Fruit fly (Drosophila melanogaster) whole organism, embryonic: Measurements from ENCODE around the gene Fdx1.

Experiments
- Ada2b ChIP-seq: fragments of 200-800 bp; sonication (Bioruptor generic); IDR thresholded peaks from 2 replicates; pipeline ENCODE4 v1.3.6; 2022; ENCODE audit warnings: missing biosample characterization, missing genetic modification characterization
- Aef1 ChIP-seq: fragments of 200-800 bp; sonication (Bioruptor generic); IDR thresholded peaks from 3 replicates; pipeline ENCODE4 v1.3.6; 2022; ENCODE audit warnings: missing biosample characterization, missing genetic modification characterization
- CG10274 ChIP-seq: fragments of 200-800 bp; sonication (Bioruptor generic); optimal IDR thresholded peaks from 3 replicates; lab custom pipeline; 2017; ENCODE audit warnings: missing biosample characterization, mild to moderate bottlenecking, missing genetic modification characterization
- CG10654 ChIP-seq: fragments of 200-800 bp; sonication (Bioruptor generic); optimal IDR thresholded peaks from 2 replicates; lab custom pipeline; 2016; ENCODE audit warnings: missing biosample characterization, missing genetic modification characterization
- CG11247 ChIP-seq: fragments of 200-800 bp; sonication (Bioruptor generic); IDR thresholded peaks from 2 replicates; pipeline ENCODE4 v1.3.6; 2022; ENCODE audit warnings: missing biosample characterization, missing genetic modification characterization
- CG13624 ChIP-seq: fragments of 200-800 bp; sonication (Bioruptor generic); optimal IDR thresholded peaks from 2 replicates; lab custom pipeline; 2016; ENCODE audit warnings: missing biosample characterization, missing genetic modification characterization
- CG14441 ChIP-seq: fragments of 200-800 bp; sonication (Bioruptor generic); IDR thresholded peaks from 2 replicates; pipeline ENCODE4 v1.3.6; 2022; ENCODE audit warnings: missing biosample characterization, missing genetic modification characterization
- CG1647 ChIP-seq: fragments of 200-800 bp; sonication (Bioruptor generic); optimal IDR thresholded peaks from 3 replicates; lab custom pipeline; 2016; ENCODE audit warnings: missing biosample characterization, missing genetic modification characterization
- CG16815 ChIP-seq: fragments of 200-800 bp; sonication (Bioruptor generic); optimal IDR thresholded peaks from 3 replicates; lab custom pipeline; 2017; ENCODE audit warnings: missing biosample characterization, mild to moderate bottlenecking, missing genetic modification characterization
- CG17359 ChIP-seq: fragments of 200-800 bp; sonication (Bioruptor generic); optimal IDR thresholded peaks from 3 replicates; lab custom pipeline; 2018; ENCODE audit warnings: missing biosample characterization, mild to moderate bottlenecking, missing genetic modification characterization, moderate library complexity
- CG17829 ChIP-seq: fragments of 200-800 bp; optimal IDR thresholded peaks from 2 replicates; lab custom pipeline; 2019; ENCODE audit warnings: missing biosample characterization, mild to moderate bottlenecking, missing genetic modification characterization, moderate library complexity
- CG2116 ChIP-seq: fragments of 200-800 bp; sonication (Bioruptor generic); optimal IDR thresholded peaks from 3 replicates; lab custom pipeline; 2018; ENCODE audit warnings: missing biosample characterization, mild to moderate bottlenecking, missing genetic modification characterization
- CG2678 ChIP-seq: fragments of 200-800 bp; sonication (Bioruptor generic); optimal IDR thresholded peaks from 3 replicates; lab custom pipeline; 2019; ENCODE audit warnings: missing biosample characterization, mild to moderate bottlenecking, missing genetic modification characterization, moderate library complexity
- CG3065 ChIP-seq: fragments of 200-800 bp; sonication (Bioruptor generic); optimal IDR thresholded peaks from 2 replicates; lab custom pipeline; 2016; ENCODE audit warnings: missing biosample characterization, missing genetic modification characterization
- CG33213 ChIP-seq: fragments of 200-800 bp; sonication (Bioruptor generic); optimal IDR thresholded peaks from 3 replicates; lab custom pipeline; 2016; ENCODE audit warnings: missing biosample characterization, missing genetic modification characterization
- CG33557 ChIP-seq: fragments of 200-800 bp; sonication (Bioruptor generic); optimal IDR thresholded peaks from 2 replicates; lab custom pipeline; 2019; ENCODE audit warnings: missing biosample characterization, mild to moderate bottlenecking, missing genetic modification characterization, moderate library complexity
- CG3838 ChIP-seq: fragments of 200-800 bp; sonication (Bioruptor generic); optimal IDR thresholded peaks from 3 replicates; lab custom pipeline; 2016; ENCODE audit warnings: missing biosample characterization, missing genetic modification characterization
- CG4730 ChIP-seq: fragments of 200-800 bp; sonication (Bioruptor generic); IDR thresholded peaks from 2 replicates; pipeline ENCODE4 v1.3.6; 2022; ENCODE audit warnings: missing biosample characterization, missing genetic modification characterization
- CG5953 ChIP-seq: fragments of 200-800 bp; sonication (Bioruptor generic); IDR thresholded peaks from 2 replicates; pipeline ENCODE4 v1.3.6; 2022; ENCODE audit warnings: missing biosample characterization, missing genetic modification characterization
- CG6683 ChIP-seq: fragments of 200-800 bp; sonication (Bioruptor generic); optimal IDR thresholded peaks from 2 replicates; lab custom pipeline; 2017; ENCODE audit warnings: missing biosample characterization, mild to moderate bottlenecking, missing genetic modification characterization, missing genetic modification reagents
- CG9215 ChIP-seq: fragments of 200-800 bp; sonication (Bioruptor generic); IDR thresholded peaks from 2 replicates; pipeline ENCODE4 v1.3.6; 2022; ENCODE audit warnings: missing biosample characterization, missing genetic modification characterization
- CG9797 ChIP-seq: fragments of 200-800 bp; sonication (Bioruptor generic); optimal IDR thresholded peaks from 3 replicates; lab custom pipeline; 2018; ENCODE audit warnings: missing biosample characterization, mild to moderate bottlenecking, missing genetic modification characterization
- CG9817 ChIP-seq: fragments of 200-800 bp; sonication (Bioruptor generic); optimal IDR thresholded peaks from 2 replicates; lab custom pipeline; 2018; ENCODE audit warnings: missing biosample characterization, mild to moderate bottlenecking, missing genetic modification characterization, moderate library complexity
- D19B ChIP-seq: fragments of 200-800 bp; sonication (Bioruptor generic); optimal IDR thresholded peaks from 2 replicates; lab custom pipeline; 2017; ENCODE audit warnings: missing biosample characterization, mild to moderate bottlenecking, missing genetic modification characterization
- H2.0 ChIP-seq: fragments of 200-800 bp; sonication (Bioruptor generic); IDR thresholded peaks from 2 replicates; pipeline ENCODE4 v1.3.6; 2022; ENCODE audit warnings: missing biosample characterization, missing genetic modification characterization
- Max ChIP-seq: fragments of 200-800 bp; sonication (Bioruptor generic); optimal IDR thresholded peaks from 2 replicates; lab custom pipeline; 2016; ENCODE audit warnings: missing biosample characterization, mild to moderate bottlenecking, missing genetic modification characterization
- PHDP ChIP-seq: fragments of 200-800 bp; sonication (Bioruptor generic); optimal IDR thresholded peaks from 3 replicates; lab custom pipeline; 2018; ENCODE audit warnings: missing biosample characterization, mild to moderate bottlenecking, missing genetic modification characterization, moderate library complexity
- Sry-β ChIP-seq: fragments of 200-800 bp; sonication (Bioruptor generic); optimal IDR thresholded peaks from 2 replicates; lab custom pipeline; 2018; ENCODE audit warnings: missing biosample characterization, mild to moderate bottlenecking, missing genetic modification characterization, moderate library complexity
- TFAM ChIP-seq: fragments of 200-800 bp; sonication (Bioruptor generic); optimal IDR thresholded peaks from 2 replicates; lab custom pipeline; 2017; ENCODE audit warnings: missing biosample characterization, missing genetic modification characterization, inconsistent platforms
- caup ChIP-seq: fragments of 200-800 bp; sonication (Bioruptor generic); optimal IDR thresholded peaks from 3 replicates; lab custom pipeline; 2017; ENCODE audit warnings: missing biosample characterization, mild to moderate bottlenecking, missing genetic modification characterization, moderate library complexity; ENCODE audit not compliant: severe bottlenecking
- crp ChIP-seq, 2 experiments: fragments of 200-800 bp; sonication (Bioruptor generic); optimal IDR thresholded peaks; 2 replicates in 1 of 2; 3 replicates in 1 of 2; lab custom pipeline; 2017; ENCODE audit warnings: missing biosample characterization in 2 of 2, missing genetic modification characterization in 2 of 2, mild to moderate bottlenecking in 1 of 2, moderate library complexity in 1 of 2
- cwo ChIP-seq: fragments of 200-800 bp; sonication (Bioruptor generic); optimal IDR thresholded peaks from 3 replicates; lab custom pipeline; 2017; ENCODE audit warnings: missing biosample characterization, missing genetic modification characterization, mild to moderate bottlenecking, moderate library complexity, missing genetic modification reagents
- da ChIP-seq: fragments of 200-800 bp; sonication (Bioruptor generic); optimal IDR thresholded peaks from 2 replicates; lab custom pipeline; 2016; ENCODE audit warnings: missing biosample characterization, missing genetic modification characterization
- dysf ChIP-seq: fragments of 200-800 bp; sonication (Bioruptor generic); IDR thresholded peaks from 3 replicates; pipeline ENCODE4 v1.3.6; 2022; ENCODE audit warnings: missing biosample characterization, missing genetic modification characterization
- fd96Cb ChIP-seq: fragments of 200-800 bp; sonication (Bioruptor generic); optimal IDR thresholded peaks from 2 replicates; lab custom pipeline; 2018; ENCODE audit warnings: missing biosample characterization, mild to moderate bottlenecking, missing genetic modification characterization, moderate library complexity
- gt ChIP-seq: fragments of 200-800 bp; sonication (Bioruptor generic); IDR thresholded peaks from 2 replicates; pipeline ENCODE4 v1.3.6; 2022; ENCODE audit warnings: missing biosample characterization, missing genetic modification characterization
- ham ChIP-seq: fragments of 200-800 bp; sonication (Bioruptor generic); IDR thresholded peaks from 2 replicates; pipeline ENCODE4 v1.3.6; 2022; ENCODE audit warnings: missing biosample characterization, missing genetic modification characterization
- her ChIP-seq: fragments of 200-800 bp; sonication (Bioruptor generic); optimal IDR thresholded peaks from 2 replicates; lab custom pipeline; 2016; ENCODE audit warnings: missing biosample characterization, missing genetic modification characterization
- kah ChIP-seq: fragments of 200-800 bp; sonication (Bioruptor generic); optimal IDR thresholded peaks from 2 replicates; lab custom pipeline; 2018; ENCODE audit warnings: missing biosample characterization, mild to moderate bottlenecking, missing genetic modification characterization
- klu ChIP-seq: fragments of 200-800 bp; sonication (Bioruptor generic); IDR thresholded peaks from 2 replicates; pipeline ENCODE4 v1.3.6; 2022; ENCODE audit warnings: missing biosample characterization, missing genetic modification characterization
- maf-S ChIP-seq: fragments of 200-800 bp; sonication (Bioruptor generic); optimal IDR thresholded peaks from 2 replicates; lab custom pipeline; 2016; ENCODE audit warnings: missing biosample characterization, missing genetic modification characterization
- nau ChIP-seq: fragments of 200-800 bp; sonication (Bioruptor generic); optimal IDR thresholded peaks from 3 replicates; lab custom pipeline; 2017; ENCODE audit warnings: missing biosample characterization, mild to moderate bottlenecking, missing genetic modification characterization, missing genetic modification reagents
- org-1 ChIP-seq: fragments of 200-800 bp; sonication (Bioruptor generic); optimal IDR thresholded peaks from 2 replicates; lab custom pipeline; 2017; ENCODE audit warnings: missing biosample characterization, missing genetic modification characterization
- rib ChIP-seq: fragments of 200-800 bp; sonication (Bioruptor generic); IDR thresholded peaks from 2 replicates; pipeline ENCODE4 v1.3.6; 2022; ENCODE audit warnings: missing biosample characterization, missing genetic modification characterization
- sc ChIP-seq, 3 experiments: fragments of >200 bp in 2 of 3; fragments of 200-800 bp in 1 of 3; sonication (Bioruptor generic) in 1 of 3; optimal IDR thresholded peaks; 2 replicates in 2 of 3; 3 replicates in 1 of 3; lab custom pipeline; 2017; ENCODE audit warnings: mild to moderate bottlenecking in 1 of 3, missing biosample characterization in 1 of 3, missing genetic modification characterization in 1 of 3, missing genetic modification reagents in 1 of 3
- slp2 ChIP-seq: fragments of 200-800 bp; sonication (Bioruptor generic); optimal IDR thresholded peaks from 2 replicates; lab custom pipeline; 2016; ENCODE audit warnings: missing biosample characterization, missing genetic modification characterization
- sr ChIP-seq: fragments of 200-800 bp; sonication (Bioruptor generic); IDR thresholded peaks from 3 replicates; pipeline ENCODE4 v1.3.6; 2022; ENCODE audit warnings: missing biosample characterization, missing genetic modification characterization
- stc ChIP-seq: fragments of 200-800 bp; sonication (Bioruptor generic); IDR thresholded peaks from 2 replicates; pipeline ENCODE4 v1.3.6; 2022; ENCODE audit warnings: missing biosample characterization, missing genetic modification characterization
- tna ChIP-seq: fragments of 200-800 bp; sonication (Bioruptor generic); IDR thresholded peaks from 2 replicates; pipeline ENCODE4 v1.3.6; 2022; ENCODE audit warnings: missing biosample characterization, missing genetic modification characterization; ENCODE audit not compliant: partially characterized antibody
- vvl ChIP-seq: fragments of 200-800 bp; sonication (Bioruptor generic); IDR thresholded peaks from 2 replicates; pipeline ENCODE4 v1.3.6; 2022; ENCODE audit warnings: missing biosample characterization, missing genetic modification characterization

Gene Fdx1

DNA sequence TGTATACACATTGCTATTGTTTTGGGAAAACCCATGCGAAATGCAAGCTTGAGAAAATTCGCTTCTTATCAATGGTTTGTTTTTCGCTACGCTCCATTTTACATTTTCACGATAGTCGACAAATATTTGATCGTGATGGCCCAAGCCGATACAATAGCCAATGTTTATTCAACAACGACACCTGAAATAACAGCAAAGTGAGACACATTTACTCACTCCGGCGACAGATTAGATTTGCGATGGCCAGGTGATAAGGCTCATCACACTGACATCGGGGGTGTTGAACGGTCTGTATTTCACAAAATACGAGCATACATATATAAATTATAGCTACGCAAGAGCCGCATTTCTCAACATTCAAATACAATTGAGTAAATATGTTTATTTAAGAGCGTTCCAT lies 26.1 kb upstream of the Fdx1 start (continued):
- TF ChIP-seq CG11247 (GFP tag; lab: Robert Waterston, UW) (no peak), dysf (GFP tag; lab: Robert Waterston, UW) (peak; percentile 5; the same call in 1 of the 3 replicates), rib (GFP tag; lab: Robert Waterston, UW) (peak; percentile 33; the same call in 1 of the 2 replicates), H2.0 (GFP tag; lab: Robert Waterston, UW) (no peak), vvl (GFP tag; lab: Robert Waterston, UW) (no peak), CG2116 (GFP tag; lab: Kevin White, UChicago) (peak; percentile 11), Sry-β (GFP tag; lab: Kevin White, UChicago) (no peak), nau (peak; percentile 82), cwo (GFP tag; lab: Kevin White, UChicago) (peak; percentile 84), sc (optimal IDR thresholded peaks at IDR 0.05; lab: Kevin White, UChicago) (no peak), sc (GFP tag; optimal IDR thresholded peaks at IDR 0.05; lab: Kevin White, UChicago) (peak; percentile 28), crp (GFP tag; optimal IDR thresholded peaks at IDR 0.05; lab: Kevin White, UChicago) (no peak), kah (GFP tag; lab: Kevin White, UChicago) (peak; percentile 68), CG16815 (GFP tag; lab: Kevin White, UChicago) (no peak), CG3838 (no peak), maf-S (peak; percentile 24), CG9215 (GFP tag; lab: Robert Waterston, UW) (no peak), stc (GFP tag; lab: Robert Waterston, UW) (peak; percentile 53; the same call in 1 of the 2 replicates), CG17359 (tag; lab: Kevin White, UChicago) (peak; percentile 78), CG5953 (GFP tag; lab: Robert Waterston, UW) (0 out of 2 replicates have a peak, but pooled peaks have one; percentile 38), CG10274 (GFP tag; lab: Kevin White, UChicago) (peak; percentile 68), CG17829 (tag; lab: Kevin White, UChicago) (no peak), da (GFP tag; lab: Kevin White, UChicago) (no peak), org-1 (GFP tag; lab: Kevin White, UChicago) (peak; percentile 80), klu (GFP tag; lab: Robert Waterston, UW) (no peak), CG13624 (GFP tag; lab: Kevin White, UChicago) (peak; percentile 45), CG33213 (GFP tag; lab: Kevin White, UChicago) (peak; percentile 75), slp2 (GFP tag; lab: Kevin White, UChicago) (no peak), caup (GFP tag; lab: Kevin White, UChicago) (peak; percentile 82), CG4730 (GFP tag; lab: Robert Waterston, UW) (no peak), CG6683 (peak; percentile 81), CG10654 (GFP tag; lab: Kevin White, UChicago) (peak; percentile 71), gt (GFP tag; lab: Robert Waterston, UW) (no peak), TFAM (GFP tag; lab: Kevin White, UChicago) (peak; percentile 33), CG3065 (GFP tag; lab: Kevin White, UChicago) (no peak), tna (no peak), fd96Cb (tag; lab: Kevin White, UChicago) (no peak), D19B (peak; percentile 59), CG9817 (tag; lab: Kevin White, UChicago) (peak; percentile 35), CG2678 (tag; lab: Kevin White, UChicago) (peak; percentile 87), Aef1 (GFP tag; lab: Robert Waterston, UW) (no peak), CG1647 (GFP tag; lab: Kevin White, UChicago) (peak; percentile 69), CG33557 (GFP tag; lab: Kevin White, UChicago) (peak; percentile 42), Max (GFP tag; lab: Kevin White, UChicago) (peak; percentile 57), her (GFP tag; lab: Kevin White, UChicago) (peak; percentile 71), CG9797 (peak; percentile 1), CG14441 (GFP tag; lab: Robert Waterston, UW) (peak; percentile 33; the same call in 1 of the 2 replicates), PHDP (tag; lab: Kevin White, UChicago) (peak; percentile 51), sr (GFP tag; lab: Robert Waterston, UW) (0 out of 3 replicates have a peak, but pooled peaks have one; percentile 47), ham (GFP tag; lab: Robert Waterston, UW) (peak; percentile 31; the same call in 1 of the 2 replicates), Ada2b (GFP tag; lab: Robert Waterston, UW) (peak; percentile 24; the same call in 1 of the 2 replicates)
